Fruit fly (Drosophila melanogaster): ENCODE measurements around the gene CG42709.
A peak's percentile ranks its signal among the peaks of the same experiment; 100 is the strongest.

CG42709 gene

dm6 chr3L:12754769-12755189 lies 35.2 kb upstream of the CG42709 start, which contains the start of the genes CG10973 and Vps13D (continued):
- TF ChIP-seq CG10543 (GFP tag; optimal IDR thresholded peaks at IDR 0.05) (no peak), zfh1 (GFP tag; IDR thresholded peaks at IDR 0.05) (0 out of 3 replicates have a peak, but pooled peaks have one; percentile 15), Side (GFP tag; optimal IDR thresholded peaks at IDR 0.05) (no peak), CG18619 (GFP tag; optimal IDR thresholded peaks at IDR 0.05) (no peak), CG6791 (GFP tag; IDR thresholded peaks at IDR 0.05; ENCODE audit: partially characterized antibody) (peak; percentile 87), CG15269 (tag; optimal IDR thresholded peaks at IDR 0.05) (no peak), CG15011 (GFP tag; optimal IDR thresholded peaks at IDR 0.05) (peak; percentile 25), gcm (GFP tag; optimal IDR thresholded peaks at IDR 0.05) (no peak), CG12744 (GFP tag; optimal IDR thresholded peaks at IDR 0.05) (no peak), ac (GFP tag; optimal IDR thresholded peaks at IDR 0.05) (no peak), CG13775 (GFP tag; optimal IDR thresholded peaks at IDR 0.05) (peak; percentile 61), abd-A (tag; optimal IDR thresholded peaks at IDR 0.05) (no peak), TFAM (GFP tag; optimal IDR thresholded peaks at IDR 0.05) (peak; percentile 27), Meics (GFP tag; optimal IDR thresholded peaks at IDR 0.05) (no peak), CG17568 (GFP tag; optimal IDR thresholded peaks at IDR 0.05) (peak; percentile 84), tna (GFP tag; IDR thresholded peaks at IDR 0.05; ENCODE audit: partially characterized antibody) (peak; percentile 69), CG14965 (GFP tag; optimal IDR thresholded peaks at IDR 0.05; ENCODE audit: borderline replicate concordance) (no peak), al (GFP tag; IDR thresholded peaks at IDR 0.05) (no peak), Six4 (GFP tag; optimal IDR thresholded peaks at IDR 0.05) (peak; percentile 32), CG5180 (GFP tag; optimal IDR thresholded peaks at IDR 0.05) (no peak), nau (GFP tag; optimal IDR thresholded peaks at IDR 0.05) (no peak), en (GFP tag; optimal IDR thresholded peaks at IDR 0.05) (no peak), YL-1 (GFP tag; optimal IDR thresholded peaks at IDR 0.05) (peak; percentile 91), CG11247 (GFP tag; IDR thresholded peaks at IDR 0.05) (no peak), CG13123 (GFP tag; optimal IDR thresholded peaks at IDR 0.05) (peak; percentile 20), Awh (GFP tag; IDR thresholded peaks at IDR 0.05) (no peak), CG6854 (GFP tag; optimal IDR thresholded peaks at IDR 0.05) (no peak), da (GFP tag; optimal IDR thresholded peaks at IDR 0.05) (no peak), gsb-n (tag; optimal IDR thresholded peaks at IDR 0.05) (no peak), CG1602 (GFP tag; optimal IDR thresholded peaks at IDR 0.05) (peak; percentile 44), CG12769 (tag; optimal IDR thresholded peaks at IDR 0.05) (no peak), Ets97D (GFP tag; optimal IDR thresholded peaks at IDR 0.05) (peak; percentile 64), Bgb (GFP tag; IDR thresholded peaks at IDR 0.05; ENCODE audit: partially characterized antibody) (peak; percentile 87), HmgZ (tag; optimal IDR thresholded peaks at IDR 0.05) (peak; percentile 71), sug (tag; optimal IDR thresholded peaks at IDR 0.05) (no peak), CG17328 (GFP tag; IDR thresholded peaks at IDR 0.05) (peak; percentile 51; the same call in 1 of the 2 replicates), exex (tag; optimal IDR thresholded peaks at IDR 0.05) (no peak), CG8765 (GFP tag; IDR thresholded peaks at IDR 0.05) (no peak), CG10431 (GFP tag; optimal IDR thresholded peaks at IDR 0.05) (no peak), jigr1 (GFP tag; IDR thresholded peaks at IDR 0.05) (no peak), CG34224 (GFP tag; IDR thresholded peaks at IDR 0.05; ENCODE audit: partially characterized antibody) (peak; percentile 93), sima (GFP tag; optimal IDR thresholded peaks at IDR 0.05) (peak; percentile 55), CG14860 (GFP tag; IDR thresholded peaks at IDR 0.05; ENCODE audit: partially characterized antibody) (peak; percentile 83), otp (GFP tag; IDR thresholded peaks at IDR 0.05) (no peak), E2f2 (GFP tag; IDR thresholded peaks at IDR 0.05) (peak; percentile 40; the same call in 1 of the 2 replicates), gt (GFP tag; IDR thresholded peaks at IDR 0.05) (no peak), CG12071 (GFP tag; optimal IDR thresholded peaks at IDR 0.05) (no peak), cato (GFP tag; optimal IDR thresholded peaks at IDR 0.05; ENCODE audit: borderline replicate concordance) (no peak), CG1792 (GFP tag; optimal IDR thresholded peaks at IDR 0.05) (peak; percentile 67), sqz (GFP tag; optimal IDR thresholded peaks at IDR 0.05) (no peak), CG10321 (GFP tag; IDR thresholded peaks at IDR 0.05) (no peak)
